Fruit fly (Drosophila melanogaster): ENCODE data around the gene MED6.

MED6 gene

DNA sequence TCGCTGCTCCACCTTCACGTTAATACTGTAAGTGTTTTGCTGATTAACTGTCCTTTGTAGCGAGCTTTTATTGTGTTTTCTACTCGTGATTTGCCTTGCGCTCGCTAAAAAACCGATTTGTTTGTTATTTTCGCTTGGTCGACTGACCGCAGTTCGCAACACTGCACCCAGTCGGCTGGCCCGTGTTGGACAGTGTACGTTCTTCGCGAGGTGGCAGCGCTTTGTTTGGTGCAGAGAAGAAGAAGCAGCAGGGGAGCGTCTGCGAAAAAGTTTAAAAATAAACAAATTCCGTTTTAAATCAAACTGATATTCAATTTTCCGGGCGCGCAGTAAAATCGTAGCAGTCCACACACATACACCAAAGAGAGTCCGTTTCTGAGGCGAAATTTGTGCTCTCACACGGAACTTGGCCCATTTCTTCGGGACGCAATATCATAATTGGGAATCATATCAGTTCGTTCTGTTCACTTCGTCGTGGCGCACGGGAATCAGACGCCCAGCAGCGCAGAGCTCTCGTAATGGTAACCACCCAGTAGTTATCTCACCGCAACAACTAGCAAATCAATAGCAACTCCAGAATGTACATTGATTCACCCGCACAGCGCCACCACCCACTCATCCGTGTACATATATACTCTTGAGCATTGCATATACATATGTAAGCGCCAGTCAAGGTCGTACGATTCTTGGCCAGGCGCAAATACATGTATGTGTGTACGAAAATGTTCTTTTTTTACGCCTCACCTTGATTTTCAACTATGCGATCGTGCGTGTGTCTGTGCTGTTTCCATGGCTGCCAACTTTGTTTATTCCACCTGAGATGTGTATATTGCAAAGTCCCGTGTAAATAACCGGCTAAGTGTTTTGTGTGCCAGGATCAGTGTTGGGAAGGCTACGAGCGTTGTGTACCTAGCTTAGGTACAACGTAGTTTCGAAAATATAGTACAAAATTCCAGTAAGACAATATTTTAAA is 878 bp downstream of the MED6 start, which contains the start of gene Naa80 (continued):
- TF ChIP-seq eve (GFP tag; optimal IDR thresholded peaks at IDR 0.05) (no peak), sc (optimal IDR thresholded peaks at IDR 0.05) (no peak), sc (GFP tag; optimal IDR thresholded peaks at IDR 0.05) (no peak), HHEX (GFP tag; optimal IDR thresholded peaks at IDR 0.05) (peak; percentile 66), BtbVII (GFP tag; optimal IDR thresholded peaks at IDR 0.05) (peak; percentile 4), lab (GFP tag; optimal IDR thresholded peaks at IDR 0.05) (peak; percentile 83), CG13296 (GFP tag; optimal IDR thresholded peaks at IDR 0.05) (peak; percentile 64), CG6654 (GFP tag; optimal IDR thresholded peaks at IDR 0.05) (no peak), CG3163 (GFP tag; optimal IDR thresholded peaks at IDR 0.05) (peak; percentile 67), Bgb (GFP tag; IDR thresholded peaks at IDR 0.05; ENCODE audit: partially characterized antibody) (peak; percentile 66), CG1024 (GFP tag; IDR thresholded peaks at IDR 0.05) (peak; percentile 48; the same call in 1 of the 2 replicates), CG6683 (GFP tag; optimal IDR thresholded peaks at IDR 0.05) (no peak), ken (GFP tag; IDR thresholded peaks at IDR 0.05) (peak; percentile 82), CG17829 (tag; optimal IDR thresholded peaks at IDR 0.05) (peak; percentile 58), tna (GFP tag; IDR thresholded peaks at IDR 0.05; ENCODE audit: partially characterized antibody) (peak; percentile 48; the same call in 1 of the 2 replicates), da (GFP tag; optimal IDR thresholded peaks at IDR 0.05) (peak; percentile 38), Hey (tag; optimal IDR thresholded peaks at IDR 0.05) (peak; percentile 14), CG8388 (GFP tag; optimal IDR thresholded peaks at IDR 0.05) (peak; percentile 23), CG13123 (GFP tag; optimal IDR thresholded peaks at IDR 0.05) (peak; percentile 3), az2 (GFP tag; optimal IDR thresholded peaks at IDR 0.05) (peak; percentile 44), Mrtf (GFP tag; IDR thresholded peaks at IDR 0.05) (no peak), CG9609 (GFP tag; optimal IDR thresholded peaks at IDR 0.05) (peak; percentile 78), CG32767 (GFP tag; IDR thresholded peaks at IDR 0.05) (0 out of 2 replicates have a peak, but pooled peaks have one; percentile 25), CG17568 (GFP tag; optimal IDR thresholded peaks at IDR 0.05) (no peak), CG10321 (GFP tag; IDR thresholded peaks at IDR 0.05) (peak; percentile 11; the same call in 1 of the 2 replicates), sens-2 (GFP tag; IDR thresholded peaks at IDR 0.05) (no peak), fd102C (GFP tag; optimal IDR thresholded peaks at IDR 0.05) (no peak), CG6791 (GFP tag; IDR thresholded peaks at IDR 0.05; ENCODE audit: partially characterized antibody) (peak; percentile 61; the same call in 1 of the 3 replicates), Awh (GFP tag; IDR thresholded peaks at IDR 0.05) (no peak), E2f2 (GFP tag; IDR thresholded peaks at IDR 0.05) (peak; percentile 84), pum (GFP tag; optimal IDR thresholded peaks at IDR 0.05) (peak; percentile 78), CG31388 (GFP tag; optimal IDR thresholded peaks at IDR 0.05) (no peak), disco-r (GFP tag; optimal IDR thresholded peaks at IDR 0.05) (peak; percentile 7), CG7839 (tag; optimal IDR thresholded peaks at IDR 0.05) (peak; percentile 54), HmgZ (tag; optimal IDR thresholded peaks at IDR 0.05) (peak; percentile 87), mam (GFP tag; optimal IDR thresholded peaks at IDR 0.05) (peak; percentile 82), Scr (GFP tag; IDR thresholded peaks at IDR 0.05; ENCODE audit: partially characterized antibody) (peak; percentile 44; the same call in 1 of the 2 replicates), HLH3B (GFP tag; IDR thresholded peaks at IDR 0.05) (peak; percentile 58), CG17186 (GFP tag; optimal IDR thresholded peaks at IDR 0.05) (peak; percentile 64), CG10147 (GFP tag; optimal IDR thresholded peaks at IDR 0.05) (peak; percentile 37), CG8478 (optimal IDR thresholded peaks at IDR 0.05) (no peak), row (GFP tag; IDR thresholded peaks at IDR 0.05) (peak; percentile 48; the same call in 2 of the 3 replicates), CG2889 (GFP tag; IDR thresholded peaks at IDR 0.05) (0 out of 3 replicates have a peak, but pooled peaks have one; percentile 10), NFAT (GFP tag; IDR thresholded peaks at IDR 0.05) (peak; percentile 87), amos (GFP tag; IDR thresholded peaks at IDR 0.05; ENCODE audit: partially characterized antibody) (peak; percentile 64), cg (GFP tag; optimal IDR thresholded peaks at IDR 0.05) (peak; percentile 51), HLH54F (GFP tag; optimal IDR thresholded peaks at IDR 0.05) (peak; percentile 83), repo (GFP tag; optimal IDR thresholded peaks at IDR 0.05) (peak; percentile 57)
